Worm (Caenorhabditis elegans): ENCODE data around the gene ule-5.
A peak's percentile ranks its signal among the peaks of the same experiment; 100 is the strongest.

Gene ule-5

ce11 chrX:11924158-11924557 lies 41.2 kb downstream of the ule-5 start, which contains the start of gene F55G7.1:
Gene F55G7.1, plus strand, starts transcription at chrX:11924433.
- peak; percentile 9 for TF ChIP-seq nhr-237 (tag; optimal IDR thresholded peaks at IDR 0.05)
- no peak for TF ChIP-seq mab-5 (tag; optimal IDR thresholded peaks at IDR 0.05)

ce11 chrX:11925243-11925642 lies 42.3 kb downstream of the ule-5 start:
- no peak for TF ChIP-seq nhr-237 (tag; optimal IDR thresholded peaks at IDR 0.05)
- TF ChIP-seq ham-2 (GFP tag; optimal IDR thresholded peaks at IDR 0.05): no peak

ce11 chrX:11927585-11927984 lies 44.7 kb downstream of the ule-5 start, which contains the start of gene F55G7.4:
Gene F55G7.4, plus strand, starts transcription at chrX:11927885.
- TF ChIP-seq nhr-12 (tag; optimal IDR thresholded peaks at IDR 0.05) (no peak), nhr-76 (tag; optimal IDR thresholded peaks at IDR 0.05) (no peak), mls-2 (tag; optimal IDR thresholded peaks at IDR 0.05) (no peak), bed-3 (GFP tag; optimal IDR thresholded peaks at IDR 0.05) (no peak), flh-1 (GFP tag; optimal IDR thresholded peaks at IDR 0.05) (no peak), lsy-2 (tag; optimal IDR thresholded peaks at IDR 0.05) (no peak), ham-2 (GFP tag; optimal IDR thresholded peaks at IDR 0.05) (no peak)

- no peak for TF ChIP-seq nhr-12 (tag; optimal IDR thresholded peaks at IDR 0.05)
These were observed 48.6 kb downstream of the ule-5 start, which contains the start of gene dot-1.4 for ce11 chrX:11931559-11931958. Gene dot-1.4, minus strand, starts transcription at chrX:11931659.

ce11 chrX:11933547-11933946 lies 50.6 kb downstream of the ule-5 start:
- TF ChIP-seq cnd-1 (tag; optimal IDR thresholded peaks at IDR 0.05): no peak
- TF ChIP-seq ceh-43 (GFP tag; optimal IDR thresholded peaks at IDR 0.05): no peak
- TF ChIP-seq blmp-1 (tag; optimal IDR thresholded peaks at IDR 0.05): no peak
- TF ChIP-seq mep-1 (tag; optimal IDR thresholded peaks at IDR 0.05): no peak
- TF ChIP-seq ceh-39 (tag; optimal IDR thresholded peaks at IDR 0.05): no peak
- TF ChIP-seq sem-2 (GFP tag; optimal IDR thresholded peaks at IDR 0.05): no peak
- no peak for TF ChIP-seq nhr-12 (tag; optimal IDR thresholded peaks at IDR 0.05)
- TF ChIP-seq lin-13 (tag; optimal IDR thresholded peaks at IDR 0.05): no peak
- no peak for TF ChIP-seq nhr-76 (tag; optimal IDR thresholded peaks at IDR 0.05)
- TF ChIP-seq nhr-237 (tag; optimal IDR thresholded peaks at IDR 0.05): no peak
- TF ChIP-seq sptf-1 (tag; optimal IDR thresholded peaks at IDR 0.05): no peak
- no peak for TF ChIP-seq unc-62 (GFP tag; optimal IDR thresholded peaks at IDR 0.05)
- no peak for TF ChIP-seq nhr-28 (tag; optimal IDR thresholded peaks at IDR 0.05)

Data from whole organism, mixed stage, embryonic.